Fruit fly (Drosophila melanogaster) whole organism, embryonic: ENCODE results near the gene CG31960.

ENCODE experiments used
- Adf1 ChIP-seq: fragments of 200-800 bp; sonication (Bioruptor generic); IDR thresholded peaks from 2 replicates; pipeline ENCODE4 v1.3.6; 2022; ENCODE audit warnings: missing biosample characterization, missing genetic modification characterization
- Bdp1 ChIP-seq: fragments of 200-800 bp; sonication (Bioruptor generic); optimal IDR thresholded peaks from 3 replicates; lab custom pipeline; 2016; ENCODE audit warnings: missing biosample characterization, missing genetic modification characterization
- CG12299 ChIP-seq: fragments of 200-800 bp; sonication (Bioruptor generic); optimal IDR thresholded peaks from 2 replicates; lab custom pipeline; 2018; ENCODE audit warnings: missing biosample characterization, mild to moderate bottlenecking, missing genetic modification characterization
- CG12744 ChIP-seq: fragments of 200-800 bp; sonication (Bioruptor generic); optimal IDR thresholded peaks from 2 replicates; lab custom pipeline; 2016; ENCODE audit warnings: missing biosample characterization, missing genetic modification characterization
- CG13296 ChIP-seq: fragments of 200-800 bp; sonication (Bioruptor generic); optimal IDR thresholded peaks from 3 replicates; lab custom pipeline; 2018; ENCODE audit warnings: missing biosample characterization, mild to moderate bottlenecking, missing genetic modification characterization
- CG14860 ChIP-seq: fragments of 200-800 bp; sonication (Bioruptor generic); IDR thresholded peaks from 3 replicates; pipeline ENCODE4 v1.3.6; 2022; ENCODE audit warnings: missing biosample characterization, missing genetic modification characterization; ENCODE audit not compliant: partially characterized antibody
- CG15514 ChIP-seq: fragments of 200-800 bp; sonication (Bioruptor generic); optimal IDR thresholded peaks from 3 replicates; lab custom pipeline; 2017; ENCODE audit warnings: missing biosample characterization, missing genetic modification characterization, mild to moderate bottlenecking, moderate library complexity, missing genetic modification reagents
- CG16815 ChIP-seq: fragments of 200-800 bp; sonication (Bioruptor generic); optimal IDR thresholded peaks from 3 replicates; lab custom pipeline; 2017; ENCODE audit warnings: missing biosample characterization, mild to moderate bottlenecking, missing genetic modification characterization
- CG17568 ChIP-seq: fragments of 200-800 bp; sonication (Bioruptor generic); optimal IDR thresholded peaks from 2 replicates; lab custom pipeline; 2018; ENCODE audit warnings: missing biosample characterization, mild to moderate bottlenecking, missing genetic modification characterization, moderate library complexity
- CG18262 ChIP-seq: fragments of 200-800 bp; optimal IDR thresholded peaks from 3 replicates; lab custom pipeline; 2019; ENCODE audit warnings: missing biosample characterization, mild to moderate bottlenecking, missing genetic modification characterization, moderate library complexity
- CG18599 ChIP-seq: fragments of 200-800 bp; sonication (Bioruptor generic); optimal IDR thresholded peaks from 3 replicates; lab custom pipeline; 2017; ENCODE audit warnings: missing biosample characterization, missing genetic modification characterization, mild to moderate bottlenecking, moderate library complexity, missing genetic modification reagents
- CG2129 ChIP-seq: fragments of 200-800 bp; sonication (Bioruptor generic); IDR thresholded peaks from 2 replicates; pipeline ENCODE4 v1.3.6; 2022; ENCODE audit warnings: missing biosample characterization, missing genetic modification characterization; ENCODE audit not compliant: partially characterized antibody
- CG2199 ChIP-seq: fragments of 200-800 bp; sonication (Bioruptor generic); IDR thresholded peaks from 3 replicates; pipeline ENCODE4 v1.3.6; 2022; ENCODE audit warnings: missing biosample characterization, missing genetic modification characterization
- CG2202 ChIP-seq: fragments of 200-800 bp; sonication (Bioruptor generic); optimal IDR thresholded peaks from 2 replicates; lab custom pipeline; 2018; ENCODE audit warnings: missing biosample characterization, mild to moderate bottlenecking, missing genetic modification characterization
- CG2712 ChIP-seq: fragments of 200-800 bp; optimal IDR thresholded peaks from 3 replicates; lab custom pipeline; 2019; ENCODE audit warnings: missing biosample characterization, mild to moderate bottlenecking, missing genetic modification characterization, moderate library complexity
- CG30431 ChIP-seq: fragments of 200-800 bp; sonication (Bioruptor generic); optimal IDR thresholded peaks from 2 replicates; lab custom pipeline; 2017; ENCODE audit warnings: missing biosample characterization, missing genetic modification characterization
- CG4282 ChIP-seq: fragments of 200-800 bp; sonication (Bioruptor generic); optimal IDR thresholded peaks from 2 replicates; lab custom pipeline; 2016; ENCODE audit warnings: missing biosample characterization, missing genetic modification characterization
- CG5180 ChIP-seq: fragments of 200-800 bp; sonication (Bioruptor generic); optimal IDR thresholded peaks from 3 replicates; lab custom pipeline; 2017; ENCODE audit warnings: missing biosample characterization, missing genetic modification characterization, mild to moderate bottlenecking, moderate library complexity, missing genetic modification reagents
- CG6175 ChIP-seq: fragments of 200-800 bp; sonication (Bioruptor generic); IDR thresholded peaks from 3 replicates; pipeline ENCODE4 v1.3.6; 2022; ENCODE audit warnings: missing biosample characterization, missing genetic modification characterization
- CG6765 ChIP-seq: fragments of 200-800 bp; sonication (Bioruptor generic); optimal IDR thresholded peaks from 3 replicates; lab custom pipeline; 2017; ENCODE audit warnings: missing biosample characterization, mild to moderate bottlenecking, missing genetic modification characterization
- CG8089 ChIP-seq: fragments of 200-800 bp; sonication (Bioruptor generic); optimal IDR thresholded peaks from 3 replicates; lab custom pipeline; 2016; ENCODE audit warnings: missing biosample characterization, missing genetic modification characterization
- CG9215 ChIP-seq: fragments of 200-800 bp; sonication (Bioruptor generic); IDR thresholded peaks from 2 replicates; pipeline ENCODE4 v1.3.6; 2022; ENCODE audit warnings: missing biosample characterization, missing genetic modification characterization
- CG9609 ChIP-seq: fragments of 200-800 bp; sonication (Bioruptor generic); optimal IDR thresholded peaks from 3 replicates; lab custom pipeline; 2016; ENCODE audit warnings: missing biosample characterization, missing genetic modification characterization
- CG9727 ChIP-seq: fragments of 200-800 bp; sonication (Bioruptor generic); optimal IDR thresholded peaks from 3 replicates; lab custom pipeline; 2017; ENCODE audit warnings: missing biosample characterization, mild to moderate bottlenecking, missing genetic modification characterization
- Dek ChIP-seq: fragments of 200-800 bp; sonication (Bioruptor generic); optimal IDR thresholded peaks from 3 replicates; lab custom pipeline; 2019; ENCODE audit warnings: missing biosample characterization, mild to moderate bottlenecking, missing genetic modification characterization, moderate library complexity
- Dp ChIP-seq: fragments of 200-800 bp; sonication (Bioruptor generic); optimal IDR thresholded peaks from 2 replicates; lab custom pipeline; 2018; ENCODE audit warnings: missing biosample characterization, mild to moderate bottlenecking, missing genetic modification characterization, moderate library complexity
- HHEX ChIP-seq: fragments of 200-800 bp; sonication (Bioruptor generic); optimal IDR thresholded peaks from 3 replicates; lab custom pipeline; 2017; ENCODE audit warnings: missing biosample characterization, mild to moderate bottlenecking, missing genetic modification characterization, missing genetic modification reagents
- Lhr ChIP-seq: fragments of 200-800 bp; sonication (Bioruptor generic); optimal IDR thresholded peaks from 3 replicates; lab custom pipeline; 2017; ENCODE audit warnings: mild to moderate bottlenecking, missing biosample characterization, missing genetic modification reagents, missing genetic modification characterization
- NK7.1 ChIP-seq: fragments of 200-800 bp; sonication (Bioruptor generic); optimal IDR thresholded peaks from 3 replicates; lab custom pipeline; 2016; ENCODE audit warnings: missing biosample characterization, missing genetic modification characterization
- NfI ChIP-seq: fragments of 200-800 bp; sonication (Bioruptor generic); optimal IDR thresholded peaks from 3 replicates; lab custom pipeline; 2018; ENCODE audit warnings: missing biosample characterization, mild to moderate bottlenecking, missing genetic modification characterization, moderate library complexity
- Rfx ChIP-seq: fragments of 200-800 bp; sonication (Bioruptor generic); IDR thresholded peaks from 2 replicates; pipeline ENCODE4 v1.3.6; 2022; ENCODE audit warnings: missing biosample characterization, missing genetic modification characterization
- ato ChIP-seq: fragments of 200-800 bp; sonication (Bioruptor generic); IDR thresholded peaks from 2 replicates; pipeline ENCODE4 v1.3.6; 2022; ENCODE audit warnings: missing biosample characterization, missing genetic modification characterization; ENCODE audit not compliant: partially characterized antibody
- dysf ChIP-seq: fragments of 200-800 bp; sonication (Bioruptor generic); IDR thresholded peaks from 3 replicates; pipeline ENCODE4 v1.3.6; 2022; ENCODE audit warnings: missing biosample characterization, missing genetic modification characterization
- eve ChIP-seq, 2 experiments: fragments of >200 bp; optimal IDR thresholded peaks; 2 replicates each; lab custom pipeline; 2017; ENCODE audit warnings: missing biosample characterization in 2 of 2, missing genetic modification characterization in 2 of 2
- fru ChIP-seq: fragments of >200 bp; optimal IDR thresholded peaks from 2 replicates; lab custom pipeline; 2017
- her ChIP-seq: fragments of 200-800 bp; sonication (Bioruptor generic); optimal IDR thresholded peaks from 2 replicates; lab custom pipeline; 2016; ENCODE audit warnings: missing biosample characterization, missing genetic modification characterization
- jumu ChIP-seq: fragments of 200-800 bp; sonication (Bioruptor generic); optimal IDR thresholded peaks from 3 replicates; lab custom pipeline; 2016; ENCODE audit warnings: missing biosample characterization, missing genetic modification characterization
- mld ChIP-seq: fragments of 200-800 bp; sonication (Bioruptor generic); IDR thresholded peaks from 3 replicates; pipeline ENCODE4 v1.3.6; 2022; ENCODE audit warnings: missing biosample characterization, missing genetic modification characterization; ENCODE audit not compliant: partially characterized antibody
- nom ChIP-seq: fragments of 200-800 bp; sonication (Bioruptor generic); optimal IDR thresholded peaks from 2 replicates; lab custom pipeline; 2017; ENCODE audit warnings: missing biosample characterization, missing genetic modification characterization, mild to moderate bottlenecking, moderate library complexity, missing genetic modification reagents
- onecut ChIP-seq: fragments of 200-800 bp; sonication (Bioruptor generic); IDR thresholded peaks from 2 replicates; pipeline ENCODE4 v1.3.6; 2022; ENCODE audit warnings: missing biosample characterization, missing genetic modification characterization
- pan ChIP-seq, 4 experiments: fragments of >200 bp in 3 of 4; fragments of 200-800 bp in 1 of 4; sonication (Bioruptor generic) in 1 of 4; optimal IDR thresholded peaks in 3 of 4; IDR thresholded peaks in 1 of 4; 2 replicates each; pipeline versions ENCODE4 v1.3.6 to Lab custom; 2017 to 2022; ENCODE audit warnings: missing biosample characterization in 2 of 4, missing genetic modification characterization in 2 of 4, mixed read lengths in 1 of 4
- psq ChIP-seq: fragments of 200-800 bp; sonication (Bioruptor generic); optimal IDR thresholded peaks from 2 replicates; lab custom pipeline; 2017; ENCODE audit warnings: missing biosample characterization, missing genetic modification characterization
- sens ChIP-seq: fragments of 200-800 bp; sonication (Bioruptor generic); peaks from one replicate; lab custom pipeline; 2016; ENCODE audit warnings: missing biosample characterization, missing genetic modification characterization
- seq ChIP-seq: fragments of 200-800 bp; sonication (Bioruptor generic); IDR thresholded peaks from 2 replicates; pipeline ENCODE4 v1.3.6; 2022; ENCODE audit warnings: missing biosample characterization, missing genetic modification characterization
- sisA ChIP-seq: fragments of 200-800 bp; sonication (Bioruptor generic); IDR thresholded peaks from 2 replicates; pipeline ENCODE4 v1.3.6; 2022; ENCODE audit warnings: missing biosample characterization, missing genetic modification characterization
- so ChIP-seq: fragments of 200-800 bp; sonication (Bioruptor generic); IDR thresholded peaks from 3 replicates; pipeline ENCODE4 v1.3.6; 2022; ENCODE audit warnings: missing biosample characterization, missing genetic modification characterization
- ttk ChIP-seq: fragments of 200-800 bp; sonication (Bioruptor generic); IDR thresholded peaks from 2 replicates; pipeline ENCODE4 v2.1.2; 2022; ENCODE audit warnings: missing biosample characterization, missing genetic modification characterization
- tx ChIP-seq: fragments of 200-800 bp; sonication (Bioruptor generic); optimal IDR thresholded peaks from 2 replicates; lab custom pipeline; 2016; ENCODE audit warnings: missing biosample characterization, missing genetic modification characterization
- unpg ChIP-seq: fragments of 200-800 bp; sonication (Bioruptor generic); optimal IDR thresholded peaks from 3 replicates; lab custom pipeline; 2018; ENCODE audit warnings: missing biosample characterization, mild to moderate bottlenecking, missing genetic modification characterization, moderate library complexity
- z ChIP-seq: fragments of 200-800 bp; sonication (Bioruptor generic); IDR thresholded peaks from 3 replicates; pipeline ENCODE4 v1.3.6; 2022; ENCODE audit warnings: missing biosample characterization, missing genetic modification characterization

CG31960 gene

DNA sequence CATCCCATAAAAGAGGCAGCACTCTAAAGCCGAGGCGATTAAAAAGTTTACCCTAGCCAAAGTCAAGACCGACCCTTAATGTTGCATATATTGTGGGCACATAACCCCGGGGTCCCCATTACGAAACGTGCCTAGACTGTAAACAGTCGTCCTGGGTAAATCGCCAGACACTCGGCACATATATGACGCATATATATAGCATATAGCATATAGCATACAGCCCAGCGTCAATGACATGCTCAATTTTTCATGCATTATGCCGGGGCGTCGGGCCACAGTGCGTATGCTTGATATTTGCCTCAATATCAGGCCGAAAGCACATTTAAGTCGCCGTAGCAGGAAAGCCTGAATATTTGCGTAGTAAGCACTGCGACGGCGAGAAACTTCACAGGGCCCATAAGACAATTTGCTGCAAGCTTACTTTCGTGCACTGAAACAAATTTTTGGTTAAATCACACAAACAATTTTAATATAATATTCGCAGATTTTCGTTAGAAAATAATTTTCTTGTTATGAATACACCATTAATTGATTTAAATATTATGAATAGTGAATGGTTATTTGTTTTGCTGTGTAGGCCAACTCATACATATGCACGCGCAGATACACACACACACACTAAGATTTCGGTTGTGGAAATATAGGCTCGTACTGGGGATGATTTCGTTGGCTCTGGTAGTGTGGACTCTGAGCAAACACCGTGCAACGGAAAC is 29.8 kb upstream of the CG31960 start (continued):
- TF ChIP-seq CG15514 (GFP tag; lab: Kevin White, UChicago) (peak; percentile 45), CG2202 (tag; lab: Kevin White, UChicago) (no peak), HHEX (peak; percentile 15), NK7.1 (GFP tag; lab: Kevin White, UChicago) (no peak), psq (GFP tag; lab: Kevin White, UChicago) (no peak), CG9609 (GFP tag; lab: Kevin White, UChicago) (no peak), CG18262 (no peak), CG8089 (GFP tag; lab: Kevin White, UChicago) (no peak), jumu (GFP tag; lab: Kevin White, UChicago) (no peak), CG2712 (no peak), CG17568 (no peak), NfI (GFP tag; lab: Kevin White, UChicago) (peak; percentile 34), Dek (tag; lab: Kevin White, UChicago) (peak; percentile 38), CG2129 (GFP tag; lab: Robert Waterston, UW) (no peak), fru (lab: Kevin White, UChicago) (no peak), eve (GFP tag; optimal IDR thresholded peaks at IDR 0.05; lab: Kevin White, UChicago) (no peak), CG6765 (GFP tag; lab: Kevin White, UChicago) (peak; percentile 24), dysf (GFP tag; lab: Robert Waterston, UW) (peak; percentile 59; the same call in 2 of the 3 replicates), CG9215 (GFP tag; lab: Robert Waterston, UW) (no peak), CG14860 (GFP tag; lab: Robert Waterston, UW) (no peak), mld (GFP tag; lab: Robert Waterston, UW) (no peak), CG5180 (no peak), sens (GFP tag; lab: Kevin White, UChicago) (peak; percentile 32), pan (optimal IDR thresholded peaks at IDR 0.05; lab: Kevin White, UChicago) (no peak), pan (GFP tag; optimal IDR thresholded peaks at IDR 0.05 in 1 of 2, IDR thresholded peaks at IDR 0.05 in 1 of 2) (peak in 1 of 2 experiments; percentile 27), ato (no peak), ttk (GFP tag; lab: Robert Waterston, UW) (no peak), CG13296 (peak; percentile 24), seq (no peak), tx (no peak), Adf1 (GFP tag; lab: Robert Waterston, UW) (peak; percentile 40; the same call in 1 of the 2 replicates), her (GFP tag; lab: Kevin White, UChicago) (no peak), CG2199 (no peak), z (GFP tag; lab: Robert Waterston, UW) (no peak), Dp (GFP tag; lab: Kevin White, UChicago) (no peak), nom (GFP tag; lab: Kevin White, UChicago) (no peak), CG9727 (GFP tag; lab: Kevin White, UChicago) (peak; percentile 44), CG18599 (GFP tag; lab: Kevin White, UChicago) (peak; percentile 81), CG6175 (no peak), onecut (GFP tag; lab: Robert Waterston, UW) (no peak), CG12744 (GFP tag; lab: Kevin White, UChicago) (no peak), Rfx (GFP tag; lab: Robert Waterston, UW) (peak; percentile 62), unpg (GFP tag; lab: Kevin White, UChicago) (no peak), Bdp1 (GFP tag; lab: Kevin White, UChicago) (no peak), CG30431 (GFP tag; lab: Kevin White, UChicago) (no peak), CG12299 (tag; lab: Kevin White, UChicago) (no peak), CG16815 (GFP tag; lab: Kevin White, UChicago) (no peak), so (GFP tag; lab: Robert Waterston, UW) (no peak), Lhr (GFP tag; lab: Kevin White, UChicago) (no peak), CG4282 (GFP tag; lab: Kevin White, UChicago) (no peak), sisA (peak; percentile 21; the same call in 1 of the 2 replicates)
